Worm (Caenorhabditis elegans): ENCODE results near the gene Y39A3B.7.

- no peak for TF ChIP-seq elt-3 (tag; optimal IDR thresholded peaks at IDR 0.05)
- TF ChIP-seq snpc-4 (tag; optimal IDR thresholded peaks at IDR 0.05): no peak
- TF ChIP-seq blmp-1 (tag; optimal IDR thresholded peaks at IDR 0.05): no peak
- TF ChIP-seq lsy-2 (tag; optimal IDR thresholded peaks at IDR 0.05): no peak
- no peak for TF ChIP-seq mep-1 (tag; optimal IDR thresholded peaks at IDR 0.05)
- no peak for TF ChIP-seq lin-13 (tag; optimal IDR thresholded peaks at IDR 0.05)
- no peak for TF ChIP-seq ces-1 (GFP tag; optimal IDR thresholded peaks at IDR 0.05)
- no peak for TF ChIP-seq ceh-43 (GFP tag; optimal IDR thresholded peaks at IDR 0.05)
- TF ChIP-seq cnd-1 (tag; optimal IDR thresholded peaks at IDR 0.05): no peak
- TF ChIP-seq pha-4 (tag; optimal IDR thresholded peaks at IDR 0.05): no peak
- no peak for TF ChIP-seq unc-62 (GFP tag; optimal IDR thresholded peaks at IDR 0.05)
- TF ChIP-seq bed-3 (GFP tag; optimal IDR thresholded peaks at IDR 0.05): no peak
Measured at ce11 chrIII:2006937-2007336, 22.2 kb upstream of the Y39A3B.7 start.

All from whole organism, mixed stage, embryonic.